Worm (Caenorhabditis elegans): ENCODE results near the gene lmtr-3.

ce11 chrV:11098599-11098998, 25.4 kb upstream of the lmtr-3 start, which contains the start of gene cdkl-1:
- TF ChIP-seq W03F9.2 (tag; optimal IDR thresholded peaks at IDR 0.05) (no peak), him-1 (tag; optimal IDR thresholded peaks at IDR 0.05) (no peak)

Data from whole organism, L4/young adult.